Worm (Caenorhabditis elegans) whole organism, L3 larva: ENCODE data around the gene F44E2.8.

ENCODE experiments used
- R02D3.7 ChIP-seq: fragments of 150-350 bp; optimal IDR thresholded peaks from 2 replicates; lab custom pipeline; 2014; ENCODE audit warnings: missing biosample characterization, missing genetic modification characterization
- elt-2 ChIP-seq: sonication (generic microtip); optimal IDR thresholded peaks from 2 replicates; lab custom pipeline; 2016; ENCODE audit warnings: missing genetic modification reagents, mild to moderate bottlenecking, missing genetic modification characterization, missing compliant biosample characterization
- elt-3 ChIP-seq, 3 experiments: fragments of 150-350 bp in 1 of 3; sonication (generic microtip) in 2 of 3; optimal IDR thresholded peaks; 2 replicates in 2 of 3; 4 replicates in 1 of 3; lab custom pipeline; 2014 to 2017; ENCODE audit warnings: missing biosample characterization in 3 of 3, missing genetic modification characterization in 3 of 3
- fkh-10 ChIP-seq: sonication (generic microtip); optimal IDR thresholded peaks from 2 replicates; lab custom pipeline; 2017; ENCODE audit warnings: missing biosample characterization, missing genetic modification reagents, missing genetic modification characterization
- lin-39 ChIP-seq: fragments of 150-350 bp; optimal IDR thresholded peaks from 2 replicates; lab custom pipeline; 2018; ENCODE audit warnings: missing biosample characterization, missing genetic modification reagents, missing genetic modification characterization
- nhr-11 ChIP-seq: fragments of 150-350 bp; optimal IDR thresholded peaks from 2 replicates; lab custom pipeline; 2014; ENCODE audit warnings: missing biosample characterization, missing genetic modification characterization
- pha-4 ChIP-seq: fragments of 150-350 bp; optimal IDR thresholded peaks from 2 replicates; lab custom pipeline; 2014; ENCODE audit warnings: missing biosample characterization, missing genetic modification reagents, missing genetic modification characterization
- unc-39 ChIP-seq: sonication (generic microtip); optimal IDR thresholded peaks from 4 replicates; lab custom pipeline; 2017; ENCODE audit warnings: missing biosample characterization, missing genetic modification characterization

DNA sequence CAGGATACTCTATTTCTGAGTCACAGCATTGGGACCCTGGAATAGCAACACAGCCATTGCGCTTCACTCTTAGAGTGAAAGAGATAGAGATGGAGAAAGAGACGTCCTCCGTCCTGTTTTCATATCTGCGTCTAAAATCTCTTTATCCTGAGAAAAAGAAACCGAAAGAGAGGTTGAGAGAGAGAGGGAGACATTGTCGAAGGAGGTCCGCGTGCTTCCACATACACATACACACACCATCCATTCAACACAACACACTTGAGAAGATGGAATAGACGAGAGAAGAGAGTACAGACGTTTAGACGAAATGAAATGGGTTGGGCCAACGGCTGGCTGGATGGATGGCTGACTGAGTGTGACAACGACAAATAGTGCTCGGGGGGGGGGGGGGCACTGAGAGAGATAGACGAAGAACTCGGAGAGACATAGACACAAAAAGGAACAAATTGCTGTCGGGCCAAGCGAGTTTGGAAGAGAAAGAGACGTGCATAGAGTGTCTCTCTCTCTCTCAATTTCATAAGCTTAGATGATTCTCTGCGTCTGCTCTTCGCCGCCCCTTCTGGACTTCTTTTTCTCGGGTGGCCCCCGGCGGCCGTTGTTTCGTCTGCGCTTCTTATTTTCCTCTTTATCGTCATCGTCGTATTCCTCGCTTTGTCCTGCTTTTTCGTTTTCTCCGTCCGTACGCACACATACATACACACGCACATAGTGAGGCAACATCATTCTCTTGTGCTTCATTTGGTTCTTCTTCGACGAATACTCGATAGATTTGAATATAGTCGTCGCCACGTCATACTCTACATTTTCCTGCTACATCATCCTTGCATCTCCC lies 49.5 kb downstream of the F44E2.8 start, which contains the start of gene F54F2.6:
- TF ChIP-seq nhr-11 (tag; lab: Kevin White, UChicago) (peak; percentile 84), R02D3.7 (tag; lab: Kevin White, UChicago) (peak; percentile 57), lin-39 (tag; lab: Kevin White, UChicago) (peak; percentile 88), elt-2 (tag; lab: Kevin White, UChicago) (peak; percentile 71), elt-3 (tag; optimal IDR thresholded peaks at IDR 0.05; lab: Kevin White, UChicago) (no peak), fkh-10 (GFP tag; lab: Kevin White, UChicago) (peak; percentile 76), unc-39 (tag; lab: Kevin White, UChicago) (peak; percentile 44), pha-4 (tag; lab: Kevin White, UChicago) (peak; percentile 93)
